Fruit fly (Drosophila melanogaster): ENCODE measurements around the gene CG11037.
A peak's percentile ranks its signal among the peaks of the same experiment; 100 is the strongest.

Gene CG11037

dm6 chr3L:21007364-21008254, 46.4 kb upstream of the CG11037 start (continued):
- no peak for TF ChIP-seq sim (GFP tag; IDR thresholded peaks at IDR 0.05)
- peak in 1 of 2 experiments; percentile 87 for TF ChIP-seq Pdp1 (GFP tag; optimal IDR thresholded peaks at IDR 0.05)
- peak in 1 of 2 experiments; percentile 35 for TF ChIP-seq chif (GFP tag; optimal IDR thresholded peaks at IDR 0.05)
- peak; percentile 62 for TF ChIP-seq MTF-1 (GFP tag; optimal IDR thresholded peaks at IDR 0.05; ENCODE audit: borderline replicate concordance)
- peak; percentile 30 for TF ChIP-seq twi (tag; optimal IDR thresholded peaks at IDR 0.05)
- no peak for TF ChIP-seq luna (GFP tag; optimal IDR thresholded peaks at IDR 0.05)
- TF ChIP-seq Hr78 (GFP tag; optimal IDR thresholded peaks at IDR 0.05): peak in 1 of 2 experiments; percentile 14
- peak; percentile 44 to 59 for TF ChIP-seq Trl (optimal IDR thresholded peaks at IDR 0.05)
- peak; percentile 18 for TF ChIP-seq Trl (GFP tag; optimal IDR thresholded peaks at IDR 0.05)
- peak; percentile 24 for TF ChIP-seq Spps (tag; optimal IDR thresholded peaks at IDR 0.05)
- peak in 1 of 2 experiments; percentile 57 for TF ChIP-seq tll (GFP tag; optimal IDR thresholded peaks at IDR 0.05)
- TF ChIP-seq Ets65A (GFP tag): peak; percentile 26
- peak; percentile 65 for TF ChIP-seq fd64A (GFP tag; optimal IDR thresholded peaks at IDR 0.05)
- TF ChIP-seq Hsf (GFP tag; optimal IDR thresholded peaks at IDR 0.05): no peak
- TF ChIP-seq lov (optimal IDR thresholded peaks at IDR 0.05): no peak
- peak; percentile 81; the same call in 1 of the 3 replicates for TF ChIP-seq lov (GFP tag; IDR thresholded peaks at IDR 0.05)
- peak; percentile 66 for TF ChIP-seq CG3407 (GFP tag; optimal IDR thresholded peaks at IDR 0.05)
- peak; percentile 44; the same call in 1 of the 2 replicates for TF ChIP-seq chm (GFP tag; IDR thresholded peaks at IDR 0.05)
- peak; percentile 82 for TF ChIP-seq sqz (GFP tag; optimal IDR thresholded peaks at IDR 0.05)
- TF ChIP-seq lola (GFP tag; optimal IDR thresholded peaks at IDR 0.05): peak in 1 of 3 experiments; percentile 40
- peak; percentile 67 for TF ChIP-seq ATbp (GFP tag; optimal IDR thresholded peaks at IDR 0.05)
- TF ChIP-seq Rfx (GFP tag; IDR thresholded peaks at IDR 0.05): no peak
- peak; percentile 77 for TF ChIP-seq CG9727 (GFP tag; optimal IDR thresholded peaks at IDR 0.05)
- peak; percentile 87 for TF ChIP-seq sens (GFP tag)
- peak; percentile 94 for TF ChIP-seq fd102C (GFP tag; optimal IDR thresholded peaks at IDR 0.05)
- peak; percentile 4 for TF ChIP-seq CG6254 (GFP tag; optimal IDR thresholded peaks at IDR 0.05)
- TF ChIP-seq NC2α (GFP tag; optimal IDR thresholded peaks at IDR 0.05): peak; percentile 11
- no peak for TF ChIP-seq D (optimal IDR thresholded peaks at IDR 0.05)
- TF ChIP-seq D (GFP tag; optimal IDR thresholded peaks at IDR 0.05): peak; percentile 27
- TF ChIP-seq Blimp-1 (GFP tag; optimal IDR thresholded peaks at IDR 0.05): peak; percentile 90
- peak; percentile 72 for TF ChIP-seq CG2202 (tag; optimal IDR thresholded peaks at IDR 0.05)
- peak; percentile 10 for TF ChIP-seq CG11723 (GFP tag; optimal IDR thresholded peaks at IDR 0.05)
- TF ChIP-seq hkb (optimal IDR thresholded peaks at IDR 0.05): no peak
- TF ChIP-seq hkb (GFP tag; IDR thresholded peaks at IDR 0.05): peak; percentile 25; the same call in 1 of the 2 replicates
- no peak for TF ChIP-seq Tbp (GFP tag; optimal IDR thresholded peaks at IDR 0.05)
- TF ChIP-seq CG11504 (tag; optimal IDR thresholded peaks at IDR 0.05): peak; percentile 73
- peak in 1 of 2 experiments; percentile 49 for TF ChIP-seq bsh (GFP tag; optimal IDR thresholded peaks at IDR 0.05)
- TF ChIP-seq CG1602 (GFP tag; optimal IDR thresholded peaks at IDR 0.05): peak; percentile 38
- 0 out of 2 replicates have a peak, but pooled peaks have one; percentile 3 for TF ChIP-seq CG4360 (GFP tag; IDR thresholded peaks at IDR 0.05)
- TF ChIP-seq Adf1 (GFP tag; IDR thresholded peaks at IDR 0.05): no peak
- peak; percentile 65 for TF ChIP-seq CG17359 (tag; optimal IDR thresholded peaks at IDR 0.05)
- TF ChIP-seq CG13123 (GFP tag; optimal IDR thresholded peaks at IDR 0.05): peak; percentile 34
- TF ChIP-seq CG1529 (GFP tag; optimal IDR thresholded peaks at IDR 0.05): peak; percentile 33
- TF ChIP-seq CG15479 (GFP tag; optimal IDR thresholded peaks at IDR 0.05): peak; percentile 86
- TF ChIP-seq CG12299 (tag; optimal IDR thresholded peaks at IDR 0.05): no peak
- peak; percentile 79 for TF ChIP-seq ac (GFP tag; optimal IDR thresholded peaks at IDR 0.05)
- TF ChIP-seq CG2875 (GFP tag; optimal IDR thresholded peaks at IDR 0.05): peak; percentile 78
- TF ChIP-seq CG33557 (GFP tag; optimal IDR thresholded peaks at IDR 0.05): peak; percentile 77
